Worm (Caenorhabditis elegans): ENCODE results near the gene Y11D7A.5.
"Not testable (repeated sequence)": the region's sequence is repeated elsewhere in the genome, so short reads cannot be mapped to it uniquely, and the experiment has no call there.

Y11D7A.5 gene

DNA sequence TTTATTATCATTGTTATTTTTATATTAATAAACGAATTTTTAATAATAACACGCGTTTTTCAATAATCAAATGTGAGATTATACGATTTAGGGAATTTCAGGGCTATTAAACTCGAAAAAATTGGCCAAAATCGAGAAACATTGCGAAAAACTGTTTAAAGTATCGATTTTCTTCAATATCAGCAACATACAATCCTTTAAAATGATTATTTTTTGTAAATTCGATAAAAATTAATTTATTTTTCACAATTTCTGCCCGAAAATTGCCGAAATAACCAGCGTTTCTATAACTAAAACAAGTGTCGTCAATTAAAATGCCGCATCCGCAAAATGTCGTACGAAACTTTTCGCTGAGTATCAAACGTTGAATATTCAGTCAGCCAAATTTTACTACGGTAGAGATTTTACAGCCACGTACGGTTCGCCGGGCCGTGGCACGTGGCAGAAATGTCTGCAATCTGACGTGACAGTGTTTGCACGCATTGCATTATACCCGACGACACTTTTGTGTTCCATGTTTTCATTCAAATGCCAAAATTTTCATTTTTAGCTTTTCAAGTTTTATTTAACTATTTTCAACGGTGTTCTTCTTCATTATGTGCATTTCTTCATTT, 49.2 kb downstream of the Y11D7A.5 start (continued):
- TF ChIP-seq snpc-3.4 (tag; optimal IDR thresholded peaks at IDR 0.05) (peak; percentile 53), ztf-26 (tag; optimal IDR thresholded peaks at IDR 0.05) (peak; percentile 12), D2030.7 (GFP tag; IDR thresholded peaks at IDR 0.05) (peak; percentile 100), athp-1 (tag; optimal IDR thresholded peaks at IDR 0.05) (peak; percentile 46), ceh-27 (GFP tag; optimal IDR thresholded peaks at IDR 0.05) (peak; percentile 16), nfyb-1 (GFP tag; IDR thresholded peaks at IDR 0.05) (peak; percentile 99), cebp-1 (GFP tag; IDR thresholded peaks at IDR 0.05) (peak; percentile 89), cebp-1 (tag; optimal IDR thresholded peaks at IDR 0.05) (peak; percentile 12), him-1 (tag; optimal IDR thresholded peaks at IDR 0.05) (peak; percentile 61), ceh-91 (GFP tag; IDR thresholded peaks at IDR 0.05) (peak; percentile 100), lin-40 (tag; optimal IDR thresholded peaks at IDR 0.05) (peak; percentile 32), hsf-1 (GFP tag; IDR thresholded peaks at IDR 0.05) (peak; percentile 96), rec-8 (tag; optimal IDR thresholded peaks at IDR 0.05) (peak in 1 of 2 experiments; percentile 32), Y67H2A.10 (GFP tag; conservative IDR thresholded peaks at IDR 0.05) (peak; percentile 95), efl-1 (GFP tag; optimal IDR thresholded peaks at IDR 0.05) (peak; percentile 39), attf-3 (GFP tag; conservative IDR thresholded peaks at IDR 0.05) (peak; percentile 95), ztf-28 (GFP tag; IDR thresholded peaks at IDR 0.05) (peak; percentile 99), snpc-4 (tag; optimal IDR thresholded peaks at IDR 0.05) (peak in 2 of 4 experiments; percentile 71), nhr-120 (GFP tag; IDR thresholded peaks at IDR 0.05) (peak; percentile 96), unc-130 (GFP tag; optimal IDR thresholded peaks at IDR 0.05) (peak; percentile 56), madf-6 (GFP tag; IDR thresholded peaks at IDR 0.05) (peak; percentile 100), lir-1 (GFP tag; conservative IDR thresholded peaks at IDR 0.05) (peak; percentile 97), aptf-3 (GFP tag; IDR thresholded peaks at IDR 0.05) (peak; percentile 89), madf-3 (GFP tag; IDR thresholded peaks at IDR 0.05) (peak; percentile 98), madf-8 (GFP tag; conservative IDR thresholded peaks at IDR 0.05) (peak; percentile 98), lin-54 (GFP tag; optimal IDR thresholded peaks at IDR 0.05) (peak; percentile 78), nfya-2 (GFP tag; IDR thresholded peaks at IDR 0.05) (0 out of 2 replicates have a peak, but pooled peaks have one; percentile 81)
- TF ChIP-seq snpc-4 (GFP tag; optimal IDR thresholded peaks at IDR 0.05), result not testable (repeated sequence)

DNA sequence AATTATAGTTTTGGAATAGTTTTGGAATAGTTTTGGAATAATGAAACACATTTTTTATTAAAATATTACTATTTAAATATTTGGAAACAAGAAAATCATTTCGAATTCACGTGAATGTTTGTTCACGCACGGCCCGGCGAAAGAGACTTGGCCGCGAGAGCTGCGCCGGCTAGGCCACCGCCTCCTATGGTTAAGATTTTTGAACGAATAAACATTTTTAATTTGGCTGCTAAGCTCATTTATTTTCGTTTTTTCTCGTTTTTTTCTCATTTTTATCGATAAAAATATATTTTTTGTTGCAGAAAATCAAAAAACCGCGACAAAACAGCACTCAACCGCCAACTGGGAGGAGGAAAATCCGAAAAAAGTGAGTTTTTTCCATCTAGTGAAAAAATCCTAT, 50.8 kb downstream of the Y11D7A.5 start, which contains the start of gene C46C2.7:
Gene C46C2.7 (plus strand): TSS at position 301 of the 400 bp plus-strand sequence.
- TF ChIP-seq hmg-1.2 (GFP tag; IDR thresholded peaks at IDR 0.05), result peak; percentile 86

All from whole organism, young adult.